Worm (Caenorhabditis elegans): ENCODE data around the gene Y38H6C.23.
"Not testable (repeated sequence)": the region's sequence is repeated elsewhere in the genome, so short reads cannot be mapped to it uniquely, and the experiment has no call there.

Gene Y38H6C.23

ce11 chrV:20579534-20579933 lies 23.4 kb upstream of the Y38H6C.23 start, which contains the start of gene F26F2.8:
Gene F26F2.8, plus strand, starts transcription at chrV:20579546.
- TF ChIP-seq zag-1 (tag; optimal IDR thresholded peaks at IDR 0.05) (no peak), lin-39 (tag; optimal IDR thresholded peaks at IDR 0.05) (no peak), nhr-77 (tag; optimal IDR thresholded peaks at IDR 0.05) (no peak), mdl-1 (tag; optimal IDR thresholded peaks at IDR 0.05) (no peak), hmg-11 (tag; optimal IDR thresholded peaks at IDR 0.05) (no peak), ztf-4 (tag; optimal IDR thresholded peaks at IDR 0.05) (no peak), elt-2 (tag; optimal IDR thresholded peaks at IDR 0.05) (no peak), daf-12 (tag; optimal IDR thresholded peaks at IDR 0.05) (no peak), nhr-28 (tag; optimal IDR thresholded peaks at IDR 0.05) (no peak), tbx-2 (tag; optimal IDR thresholded peaks at IDR 0.05) (no peak), lsy-12 (tag; optimal IDR thresholded peaks at IDR 0.05) (no peak)

ce11 chrV:20574872-20575271 lies 18.7 kb upstream of the Y38H6C.23 start:
- TF ChIP-seq pha-4 (tag; optimal IDR thresholded peaks at IDR 0.05) = no peak
- TF ChIP-seq egl-27 (tag; optimal IDR thresholded peaks at IDR 0.05) = no peak
- no peak for TF ChIP-seq ztf-4 (tag; optimal IDR thresholded peaks at IDR 0.05)
- no peak for TF ChIP-seq elt-2 (tag; optimal IDR thresholded peaks at IDR 0.05)
- TF ChIP-seq fkh-10 (GFP tag; optimal IDR thresholded peaks at IDR 0.05) = no peak
- no peak for TF ChIP-seq elt-1 (tag; optimal IDR thresholded peaks at IDR 0.05)
- no peak for TF ChIP-seq zag-1 (tag; optimal IDR thresholded peaks at IDR 0.05)
- TF ChIP-seq nhr-12 (tag; optimal IDR thresholded peaks at IDR 0.05) = no peak
- TF ChIP-seq ceh-16 (tag; optimal IDR thresholded peaks at IDR 0.05) = no peak
- no peak for TF ChIP-seq sea-2 (GFP tag; optimal IDR thresholded peaks at IDR 0.05)
- TF ChIP-seq lsy-12 (tag; optimal IDR thresholded peaks at IDR 0.05) = no peak
- no peak for TF ChIP-seq lin-15B (tag; optimal IDR thresholded peaks at IDR 0.05)
- no peak for TF ChIP-seq ZK546.5 (tag; optimal IDR thresholded peaks at IDR 0.05)
- no peak for TF ChIP-seq mdl-1 (tag; optimal IDR thresholded peaks at IDR 0.05)
- no peak for TF ChIP-seq aly-2 (tag; optimal IDR thresholded peaks at IDR 0.05)

- TF ChIP-seq R02D3.7 (tag; optimal IDR thresholded peaks at IDR 0.05) (no peak), tbx-2 (tag; optimal IDR thresholded peaks at IDR 0.05) (no peak), sea-2 (GFP tag; optimal IDR thresholded peaks at IDR 0.05) (no peak), aly-2 (tag; optimal IDR thresholded peaks at IDR 0.05) (no peak), mdl-1 (tag; optimal IDR thresholded peaks at IDR 0.05) (no peak), skn-1 (tag; optimal IDR thresholded peaks at IDR 0.05) (no peak), nfya-1 (tag; optimal IDR thresholded peaks at IDR 0.05; ENCODE audit: insufficient read depth) (no peak), elt-2 (tag; optimal IDR thresholded peaks at IDR 0.05) (no peak), daf-12 (tag; optimal IDR thresholded peaks at IDR 0.05) (no peak), hmg-11 (tag; optimal IDR thresholded peaks at IDR 0.05) (no peak), nhr-23 (tag; optimal IDR thresholded peaks at IDR 0.05) (no peak), nhr-43 (tag; optimal IDR thresholded peaks at IDR 0.05; ENCODE audit: poor library complexity, severe bottlenecking) (no peak), pqm-1 (tag; optimal IDR thresholded peaks at IDR 0.05) (no peak)
Observed at ce11 chrV:20574314-20574713, 18.2 kb upstream of the Y38H6C.23 start, which contains the start of gene clec-263. Gene clec-263, plus strand, starts transcription at chrV:20574614.

- TF ChIP-seq ceh-9 (tag; optimal IDR thresholded peaks at IDR 0.05) (no peak), nhr-12 (tag; optimal IDR thresholded peaks at IDR 0.05) (no peak), nhr-43 (tag; optimal IDR thresholded peaks at IDR 0.05; ENCODE audit: poor library complexity, severe bottlenecking) (no peak), lin-15B (tag; optimal IDR thresholded peaks at IDR 0.05) (no peak), fkh-10 (GFP tag; optimal IDR thresholded peaks at IDR 0.05) (no peak), ceh-82 (tag; optimal IDR thresholded peaks at IDR 0.05) (no peak), nhr-28 (tag; optimal IDR thresholded peaks at IDR 0.05) (no peak), ztf-4 (tag; optimal IDR thresholded peaks at IDR 0.05) (no peak), hmg-11 (tag; optimal IDR thresholded peaks at IDR 0.05) (no peak), nhr-11 (tag; optimal IDR thresholded peaks at IDR 0.05) (no peak), skn-1 (tag; optimal IDR thresholded peaks at IDR 0.05) (no peak), aly-2 (tag; optimal IDR thresholded peaks at IDR 0.05) (no peak), unc-39 (tag; optimal IDR thresholded peaks at IDR 0.05) (no peak), nhr-237 (tag; optimal IDR thresholded peaks at IDR 0.05) (no peak), ZK546.5 (tag; optimal IDR thresholded peaks at IDR 0.05) (no peak), pha-4 (tag; optimal IDR thresholded peaks at IDR 0.05) (no peak), nhr-67 (tag; optimal IDR thresholded peaks at IDR 0.05) (no peak), jun-1 (tag; optimal IDR thresholded peaks at IDR 0.05) (no peak), pqm-1 (tag; optimal IDR thresholded peaks at IDR 0.05) (no peak)
Observed at ce11 chrV:20573392-20573791, 17.2 kb upstream of the Y38H6C.23 start, which contains the start of gene F26F2.5. Gene F26F2.5, plus strand, starts transcription at chrV:20573692.

ce11 chrV:20568995-20569394 lies 12.8 kb upstream of the Y38H6C.23 start, which contains the start of gene F26F2.4:
Gene F26F2.4, plus strand, starts transcription at chrV:20569295.
- TF ChIP-seq snpc-4 (tag; optimal IDR thresholded peaks at IDR 0.05); ama-1 (optimal IDR thresholded peaks at IDR 0.05); fos-1 (tag; optimal IDR thresholded peaks at IDR 0.05): not testable (repeated sequence)
